Fruit fly (Drosophila melanogaster): ENCODE results near the gene mbf1.

- TF ChIP-seq Nf-YA (GFP tag; IDR thresholded peaks at IDR 0.05) (no peak), CG3838 (GFP tag; optimal IDR thresholded peaks at IDR 0.05) (no peak), D (optimal IDR thresholded peaks at IDR 0.05) (no peak), D (GFP tag; optimal IDR thresholded peaks at IDR 0.05) (no peak)
Measured at dm6 chr3L:16615132-16615709, 41.0 kb downstream of the mbf1 start, which contains the start of gene Mo25.

Data from whole organism, embryonic.